Worm (Caenorhabditis elegans) whole organism, L1 larva: ENCODE measurements around the gene C25F9.13.

Experiments used
- blmp-1 ChIP-seq: fragments of 150-350 bp; optimal IDR thresholded peaks from 2 replicates; lab custom pipeline; 2014; ENCODE audit warnings: missing biosample characterization, missing genetic modification characterization
- ceh-90 ChIP-seq: sonication (generic microtip); optimal IDR thresholded peaks from 2 replicates; lab custom pipeline; 2016; ENCODE audit warnings: missing genetic modification characterization, missing compliant biosample characterization
- irx-1 ChIP-seq: sonication (generic microtip); optimal IDR thresholded peaks from 2 replicates; lab custom pipeline; 2016; ENCODE audit warnings: missing genetic modification characterization, missing compliant biosample characterization
- lin-13 ChIP-seq: fragments of 150-350 bp; optimal IDR thresholded peaks from 2 replicates; lab custom pipeline; 2014; ENCODE audit warnings: missing biosample characterization, missing genetic modification reagents, missing genetic modification characterization
- pqm-1 ChIP-seq: sonication (generic microtip); optimal IDR thresholded peaks from 3 replicates; lab custom pipeline; 2017; ENCODE audit warnings: missing biosample characterization, missing genetic modification characterization

- TF ChIP-seq pqm-1 (no peak), blmp-1 (no peak), ceh-90 (tag; lab: Kevin White, UChicago) (no peak), irx-1 (tag; lab: Kevin White, UChicago) (no peak), lin-13 (no peak)
Measured at ce11 chrV:19370189-19370588, 28.6 kb downstream of the C25F9.13 start, which contains the start of gene Y43F8A.1.
